Fruit fly (Drosophila melanogaster): ENCODE results near the gene CG3597.
A peak's percentile ranks its signal among the peaks of the same experiment; 100 is the strongest.

The CG3597 gene

DNA sequence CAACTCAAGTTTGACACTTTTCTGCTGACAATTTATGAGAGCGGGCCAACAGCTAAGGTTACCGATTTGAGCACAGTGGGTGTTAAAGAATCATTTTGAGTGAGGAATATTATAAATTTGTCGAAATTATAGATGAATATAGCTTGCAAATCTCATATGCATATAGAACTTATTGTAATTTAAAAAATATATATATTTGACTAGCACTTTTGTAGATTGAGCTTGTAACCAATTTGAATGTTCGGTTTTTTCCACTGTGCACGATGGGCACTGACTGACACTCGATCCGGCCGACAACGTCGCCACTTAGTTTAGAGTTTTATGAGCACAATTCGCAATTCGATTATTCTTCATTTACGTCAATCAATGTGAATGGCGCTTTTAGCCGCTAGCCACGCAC lies 27.1 kb upstream of the CG3597 start (continued):
- no peak for TF ChIP-seq gro (GFP tag; optimal IDR thresholded peaks at IDR 0.05)
- no peak for TF ChIP-seq sug (tag; optimal IDR thresholded peaks at IDR 0.05)
- TF ChIP-seq esg (GFP tag; conservative IDR thresholded peaks at IDR 0.05) = 0 out of 2 replicates have a peak, but pooled peaks have one; percentile 14
- TF ChIP-seq CG13123 (GFP tag; optimal IDR thresholded peaks at IDR 0.05) = no peak
- TF ChIP-seq CG2202 (tag; optimal IDR thresholded peaks at IDR 0.05) = no peak
- no peak for TF ChIP-seq Meics (GFP tag; optimal IDR thresholded peaks at IDR 0.05)
- TF ChIP-seq CG11398 (GFP tag; optimal IDR thresholded peaks at IDR 0.05) = no peak
- no peak for TF ChIP-seq Ets65A (GFP tag)
- TF ChIP-seq E2f1 (GFP tag; IDR thresholded peaks at IDR 0.05) = no peak
- no peak for TF ChIP-seq CG10274 (GFP tag; optimal IDR thresholded peaks at IDR 0.05)
- no peak for TF ChIP-seq kah (GFP tag; optimal IDR thresholded peaks at IDR 0.05)
- no peak for TF ChIP-seq salm (tag; optimal IDR thresholded peaks at IDR 0.05)
- TF ChIP-seq ranshi (GFP tag; IDR thresholded peaks at IDR 0.05) = 0 out of 2 replicates have a peak, but pooled peaks have one; percentile 22
- TF ChIP-seq YL-1 (GFP tag; optimal IDR thresholded peaks at IDR 0.05) = no peak
- TF ChIP-seq zfh2 (GFP tag; optimal IDR thresholded peaks at IDR 0.05) = no peak
- no peak for TF ChIP-seq CG12104 (GFP tag; optimal IDR thresholded peaks at IDR 0.05)
- peak; percentile 36 for TF ChIP-seq CG2678 (tag; optimal IDR thresholded peaks at IDR 0.05)
- TF ChIP-seq ftz-f1 (GFP tag; optimal IDR thresholded peaks at IDR 0.05) = no peak
- no peak for TF ChIP-seq CG2199 (GFP tag; IDR thresholded peaks at IDR 0.05)
- no peak for TF ChIP-seq gcm2 (GFP tag; optimal IDR thresholded peaks at IDR 0.05)
- TF ChIP-seq CG17359 (tag; optimal IDR thresholded peaks at IDR 0.05) = peak; percentile 14
- TF ChIP-seq oc (tag; optimal IDR thresholded peaks at IDR 0.05) = no peak
- TF ChIP-seq CG1832 (GFP tag; optimal IDR thresholded peaks at IDR 0.05) = no peak
- no peak for TF ChIP-seq CG4404 (GFP tag; IDR thresholded peaks at IDR 0.05)
- no peak for TF ChIP-seq CG12236 (GFP tag; optimal IDR thresholded peaks at IDR 0.05)
- TF ChIP-seq ind (GFP tag; optimal IDR thresholded peaks at IDR 0.05) = no peak
- no peak for TF ChIP-seq trem (tag; optimal IDR thresholded peaks at IDR 0.05)
- TF ChIP-seq crol (GFP tag; IDR thresholded peaks at IDR 0.05) = no peak
- peak; percentile 1 for TF ChIP-seq CG10979 (tag; optimal IDR thresholded peaks at IDR 0.05)
- TF ChIP-seq BtbVII (GFP tag; optimal IDR thresholded peaks at IDR 0.05) = no peak
- TF ChIP-seq CG3726 (GFP tag; IDR thresholded peaks at IDR 0.05) = no peak
- TF ChIP-seq Opbp (GFP tag; IDR thresholded peaks at IDR 0.05; ENCODE audit: partially characterized antibody) = no peak
- TF ChIP-seq toy (GFP tag; IDR thresholded peaks at IDR 0.05) = no peak
- no peak for TF ChIP-seq Camta (GFP tag; optimal IDR thresholded peaks at IDR 0.05)
- TF ChIP-seq jumu (GFP tag; optimal IDR thresholded peaks at IDR 0.05) = no peak
- TF ChIP-seq Spps (tag; optimal IDR thresholded peaks at IDR 0.05) = no peak
- peak; percentile 13; the same call in 1 of the 2 replicates for TF ChIP-seq E2f2 (GFP tag; IDR thresholded peaks at IDR 0.05)
- TF ChIP-seq ttk (GFP tag; IDR thresholded peaks at IDR 0.05) = peak; percentile 6; the same call in 1 of the 2 replicates
- TF ChIP-seq CG34224 (GFP tag; IDR thresholded peaks at IDR 0.05; ENCODE audit: partially characterized antibody) = no peak
- TF ChIP-seq CG4424 (GFP tag; optimal IDR thresholded peaks at IDR 0.05) = no peak
- no peak for TF ChIP-seq Dref (GFP tag; IDR thresholded peaks at IDR 0.05)
- TF ChIP-seq Fer1 (GFP tag; optimal IDR thresholded peaks at IDR 0.05) = no peak
- TF ChIP-seq Elba2 (GFP tag; optimal IDR thresholded peaks at IDR 0.05) = no peak
- no peak for TF ChIP-seq pita (GFP tag; optimal IDR thresholded peaks at IDR 0.05)
- TF ChIP-seq D (optimal IDR thresholded peaks at IDR 0.05) = no peak
- TF ChIP-seq D (GFP tag; optimal IDR thresholded peaks at IDR 0.05) = no peak
- no peak for TF ChIP-seq CG12659 (GFP tag; optimal IDR thresholded peaks at IDR 0.05)
- TF ChIP-seq Dad (GFP tag; optimal IDR thresholded peaks at IDR 0.05) = no peak
- TF ChIP-seq fd102C (GFP tag; optimal IDR thresholded peaks at IDR 0.05) = no peak
- TF ChIP-seq ham (GFP tag; IDR thresholded peaks at IDR 0.05) = no peak
- TF ChIP-seq CG10462 (GFP tag; optimal IDR thresholded peaks at IDR 0.05) = no peak
- no peak for TF ChIP-seq CG6813 (GFP tag; optimal IDR thresholded peaks at IDR 0.05)
- TF ChIP-seq lbe (GFP tag; optimal IDR thresholded peaks at IDR 0.05) = no peak
